Worm (Caenorhabditis elegans) whole organism, L3 larva: ENCODE measurements around the gene srr-10.

Experiments
- ceh-82 ChIP-seq: fragments of 150-350 bp; optimal IDR thresholded peaks from 2 replicates; lab custom pipeline; 2014; ENCODE audit warnings: missing biosample characterization, missing genetic modification characterization
- fkh-10 ChIP-seq: sonication (generic microtip); optimal IDR thresholded peaks from 2 replicates; lab custom pipeline; 2017; ENCODE audit warnings: missing biosample characterization, missing genetic modification reagents, missing genetic modification characterization
- jun-1 ChIP-seq: fragments of 150-350 bp; optimal IDR thresholded peaks from 2 replicates; lab custom pipeline; 2014; ENCODE audit warnings: missing biosample characterization, missing genetic modification reagents, missing genetic modification characterization
- lin-39 ChIP-seq: fragments of 150-350 bp; optimal IDR thresholded peaks from 2 replicates; lab custom pipeline; 2018; ENCODE audit warnings: missing biosample characterization, missing genetic modification reagents, missing genetic modification characterization
- nhr-11 ChIP-seq: fragments of 150-350 bp; optimal IDR thresholded peaks from 2 replicates; lab custom pipeline; 2014; ENCODE audit warnings: missing biosample characterization, missing genetic modification characterization
- nhr-23 ChIP-seq: fragments of 150-350 bp; optimal IDR thresholded peaks from 2 replicates; lab custom pipeline; 2014; ENCODE audit warnings: missing biosample characterization, missing genetic modification reagents, missing genetic modification characterization
- sea-2 ChIP-seq: fragments of 150-350 bp; sonication (generic microtip); optimal IDR thresholded peaks from 4 replicates; lab custom pipeline; 2014; ENCODE audit warnings: missing biosample characterization, missing genetic modification reagents, missing genetic modification characterization
- snpc-4 ChIP-seq: fragments of 150-350 bp; optimal IDR thresholded peaks from 2 replicates; lab custom pipeline; 2014; ENCODE audit warnings: missing biosample characterization, missing genetic modification characterization

- TF ChIP-seq nhr-11 (tag; lab: Kevin White, UChicago) (no peak), sea-2 (GFP tag; lab: Kevin White, UChicago) (no peak), snpc-4 (tag; lab: Kevin White, UChicago) (no peak), lin-39 (tag; lab: Kevin White, UChicago) (no peak), fkh-10 (GFP tag; lab: Kevin White, UChicago) (no peak), jun-1 (tag; lab: Kevin White, UChicago) (no peak), nhr-23 (tag; lab: Kevin White, UChicago) (no peak), ceh-82 (tag; lab: Kevin White, UChicago) (no peak)
These were observed 42.0 kb upstream of the srr-10 start, which contains the start of gene C12D5.10 for ce11 chrV:7693394-7693793.
